Worm (Caenorhabditis elegans) whole organism, L4 larva: Measurements from ENCODE around the gene taf-11.3.

Source experiments
- F37D6.2 ChIP-seq: sonication (generic microtip); optimal IDR thresholded peaks from 2 replicates; lab custom pipeline; 2016; ENCODE audit warnings: mild to moderate bottlenecking, missing genetic modification characterization, missing compliant biosample characterization
- Y48G9A.11 ChIP-seq: fragments of 200-800 bp; sonication (Bioruptor generic); IDR thresholded peaks from 2 replicates; pipeline ENCODE4 v1.3.6; 2022; ENCODE audit warnings: missing genetic modification reagents, missing genetic modification characterization, missing compliant biosample characterization
- ama-1 ChIP-seq: fragments of 150-350 bp; optimal IDR thresholded peaks from 2 replicates; lab custom pipeline; 2014; ENCODE audit warnings: inconsistent platforms, mixed read lengths
- lin-15B ChIP-seq: fragments of 150-350 bp; sonication (generic microtip); optimal IDR thresholded peaks from 3 replicates; lab custom pipeline; 2014; ENCODE audit warnings: missing biosample characterization, missing genetic modification characterization
- mep-1 ChIP-seq: fragments of 150-350 bp; sonication (generic microtip); optimal IDR thresholded peaks from 3 replicates; lab custom pipeline; 2014; ENCODE audit warnings: missing biosample characterization, missing genetic modification characterization
- unc-130 ChIP-seq: sonication (generic microtip); optimal IDR thresholded peaks from 2 replicates; lab custom pipeline; 2016; ENCODE audit warnings: missing genetic modification reagents, missing genetic modification characterization, missing compliant biosample characterization
- unc-62 ChIP-seq, 3 experiments: fragments of 150-350 bp in 1 of 3; sonication (generic microtip); optimal IDR thresholded peaks in 2 of 3; peaks in 1 of 3; 1 replicate in 1 of 3; 2 replicates in 2 of 3; lab custom pipeline; 2014 to 2017; ENCODE audit warnings: missing biosample characterization in 3 of 3, missing genetic modification characterization in 3 of 3, missing genetic modification reagents in 3 of 3, missing genotype in 1 of 3

DNA sequence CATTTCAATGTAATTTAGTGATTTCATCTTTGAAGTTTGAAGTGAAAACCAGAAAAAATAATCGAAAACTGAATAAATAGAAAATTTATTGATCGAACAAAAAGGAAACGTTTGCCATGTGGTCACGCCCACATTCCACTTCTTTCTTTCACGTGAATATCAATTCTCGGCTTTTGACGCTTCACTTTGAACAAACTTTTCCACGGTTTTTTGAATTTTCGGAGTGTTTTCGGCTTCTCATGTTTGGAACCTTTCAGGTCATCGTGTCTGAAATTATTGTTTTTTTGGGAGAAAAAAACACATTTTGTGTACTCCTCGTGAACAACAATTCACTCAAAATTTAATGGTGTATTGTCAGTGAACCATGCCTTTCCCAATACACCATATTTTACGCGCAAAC lies 47.9 kb upstream of the taf-11.3 start, which contains the start of gene T21C12.8:
- TF ChIP-seq unc-130 (GFP tag; lab: Kevin White, UChicago) (no peak), ama-1 (lab: Kevin White, UChicago) (no peak), mep-1 (tag; lab: Kevin White, UChicago) (no peak), unc-62 (GFP tag; optimal IDR thresholded peaks at IDR 0.05 in 1 of 2; lab: Kevin White, UChicago) (no peak), unc-62 (tag; optimal IDR thresholded peaks at IDR 0.05; lab: Kevin White, UChicago) (no peak), lin-15B (tag; lab: Kevin White, UChicago) (no peak), Y48G9A.11 (GFP tag; lab: Robert Waterston, UW) (no peak), F37D6.2 (tag; lab: Kevin White, UChicago) (no peak)
